Fruit fly (Drosophila melanogaster) whole organism, pupa: ENCODE data around the gene Trissin.

Experiments
- CG12605 ChIP-seq: fragments of 200-800 bp; sonication (Bioruptor generic); IDR thresholded peaks from 2 replicates; pipeline ENCODE4 v1.3.6; 2022; ENCODE audit warnings: missing biosample characterization, missing genetic modification characterization
- CG13204 ChIP-seq: fragments of 200-800 bp; sonication (Bioruptor generic); optimal IDR thresholded peaks from 2 replicates; lab custom pipeline; 2018; ENCODE audit warnings: missing biosample characterization, mild to moderate bottlenecking, missing genetic modification characterization, moderate library complexity
- CG14655 ChIP-seq: fragments of 200-800 bp; sonication (Bioruptor generic); optimal IDR thresholded peaks from 3 replicates; lab custom pipeline; 2017; ENCODE audit warnings: mild to moderate bottlenecking, missing biosample characterization, missing genetic modification reagents, missing genetic modification characterization
- CG17806 ChIP-seq: fragments of 200-800 bp; sonication (Bioruptor generic); optimal IDR thresholded peaks from 2 replicates; lab custom pipeline; 2018; ENCODE audit warnings: missing biosample characterization, mild to moderate bottlenecking, missing genetic modification characterization, moderate library complexity
- CG32121 ChIP-seq: fragments of 200-800 bp; sonication (Bioruptor generic); IDR thresholded peaks from 2 replicates; pipeline ENCODE4 v1.3.6; 2022; ENCODE audit warnings: missing biosample characterization, missing genetic modification characterization
- CG8159 ChIP-seq: fragments of 200-800 bp; sonication (Bioruptor generic); optimal IDR thresholded peaks from 3 replicates; lab custom pipeline; 2018; ENCODE audit warnings: missing biosample characterization, mild to moderate bottlenecking, missing genetic modification characterization, moderate library complexity
- CG8301 ChIP-seq: fragments of 200-800 bp; sonication (Bioruptor generic); optimal IDR thresholded peaks from 2 replicates; lab custom pipeline; 2018; ENCODE audit warnings: missing biosample characterization, mild to moderate bottlenecking, missing genetic modification characterization
- CG9948 ChIP-seq: fragments of 200-800 bp; sonication (Bioruptor generic); optimal IDR thresholded peaks from 2 replicates; lab custom pipeline; 2018; ENCODE audit warnings: missing biosample characterization, mild to moderate bottlenecking, missing genetic modification characterization, moderate library complexity
- Pif1A ChIP-seq: fragments of 200-800 bp; sonication (Bioruptor generic); optimal IDR thresholded peaks from 3 replicates; lab custom pipeline; 2016; ENCODE audit warnings: missing biosample characterization, missing genetic modification characterization

- no peak for TF ChIP-seq CG14655
- no peak for TF ChIP-seq CG17806 (tag; lab: Kevin White, UChicago)
- no peak for TF ChIP-seq CG32121 (GFP tag; lab: Robert Waterston, UW)
- TF ChIP-seq CG8301 (tag; lab: Kevin White, UChicago) = no peak
- TF ChIP-seq CG9948 = no peak
- TF ChIP-seq CG12605 (GFP tag; lab: Robert Waterston, UW) = no peak
- no peak for TF ChIP-seq CG13204 (GFP tag; lab: Kevin White, UChicago)
- no peak for TF ChIP-seq CG8159 (tag; lab: Kevin White, UChicago)
- no peak for TF ChIP-seq Pif1A (GFP tag; lab: Kevin White, UChicago)
These were observed 13.5 kb downstream of the Trissin start for dm6 chr3R:15471742-15472141.
